Fruit fly (Drosophila melanogaster): ENCODE results near the gene spn-A.

The spn-A gene

dm6 chr3R:30084137-30084536 lies 28.3 kb upstream of the spn-A start:
- TF ChIP-seq Ets21C (GFP tag; optimal IDR thresholded peaks at IDR 0.05), result no peak
- no peak for TF ChIP-seq eg (GFP tag; IDR thresholded peaks at IDR 0.05)
- no peak for TF ChIP-seq vri (GFP tag; optimal IDR thresholded peaks at IDR 0.05)
- TF ChIP-seq CG6276 (GFP tag; optimal IDR thresholded peaks at IDR 0.05), result no peak
- no peak for TF ChIP-seq CG7368 (GFP tag; optimal IDR thresholded peaks at IDR 0.05)
- no peak for TF ChIP-seq CG3032 (tag; optimal IDR thresholded peaks at IDR 0.05)
- TF ChIP-seq CG10631 (GFP tag; optimal IDR thresholded peaks at IDR 0.05), result no peak
- no peak for TF ChIP-seq pdm3 (GFP tag; optimal IDR thresholded peaks at IDR 0.05)
- peak; percentile 0 for TF ChIP-seq Sox14 (GFP tag; optimal IDR thresholded peaks at IDR 0.05)
- TF ChIP-seq fd59A (GFP tag; optimal IDR thresholded peaks at IDR 0.05), result no peak
- peak; percentile 37 for TF ChIP-seq svp (GFP tag)
- TF ChIP-seq CG11294 (GFP tag; IDR thresholded peaks at IDR 0.05), result no peak
- no peak for TF ChIP-seq Gug (GFP tag; IDR thresholded peaks at IDR 0.05)
- peak; percentile 6 for TF ChIP-seq topi (GFP tag; optimal IDR thresholded peaks at IDR 0.05)
- TF ChIP-seq Smox (GFP tag; optimal IDR thresholded peaks at IDR 0.05), result peak; percentile 15
- no peak for TF ChIP-seq CG9139 (GFP tag; optimal IDR thresholded peaks at IDR 0.05)
- no peak for TF ChIP-seq CG11902 (GFP tag; optimal IDR thresholded peaks at IDR 0.05)
- no peak for TF ChIP-seq achi (GFP tag; optimal IDR thresholded peaks at IDR 0.05)
- TF ChIP-seq CG6808 (GFP tag; optimal IDR thresholded peaks at IDR 0.05), result no peak
- TF ChIP-seq CG15336 (GFP tag; IDR thresholded peaks at IDR 0.05), result no peak
- TF ChIP-seq CG34406 (GFP tag; optimal IDR thresholded peaks at IDR 0.05), result no peak
- TF ChIP-seq CG6854 (GFP tag; optimal IDR thresholded peaks at IDR 0.05), result no peak
- no peak for TF ChIP-seq CG6163 (GFP tag; IDR thresholded peaks at IDR 0.05)
- TF ChIP-seq Blimp-1 (GFP tag; optimal IDR thresholded peaks at IDR 0.05), result no peak
- no peak for TF ChIP-seq ss (GFP tag; optimal IDR thresholded peaks at IDR 0.05)
- no peak for TF ChIP-seq Sox15 (GFP tag; optimal IDR thresholded peaks at IDR 0.05)
- TF ChIP-seq Hr39 (GFP tag; optimal IDR thresholded peaks at IDR 0.05), result peak; percentile 6
- TF ChIP-seq CG3919 (GFP tag; optimal IDR thresholded peaks at IDR 0.05), result no peak
- TF ChIP-seq Eip75B (GFP tag; optimal IDR thresholded peaks at IDR 0.05), result no peak
- TF ChIP-seq CG4318 (GFP tag; optimal IDR thresholded peaks at IDR 0.05), result no peak
- no peak for TF ChIP-seq spab (GFP tag; optimal IDR thresholded peaks at IDR 0.05)
- TF ChIP-seq Hr38 (GFP tag; optimal IDR thresholded peaks at IDR 0.05), result no peak
- no peak for TF ChIP-seq CG16779 (tag; optimal IDR thresholded peaks at IDR 0.05)
- peak; percentile 58 for TF ChIP-seq Eip78C (GFP tag)
- no peak for TF ChIP-seq Eip93F (GFP tag; optimal IDR thresholded peaks at IDR 0.05)
- no peak for TF ChIP-seq CG1621 (tag; optimal IDR thresholded peaks at IDR 0.05)
- no peak for TF ChIP-seq salr (GFP tag; optimal IDR thresholded peaks at IDR 0.05)
- TF ChIP-seq CG31627 (GFP tag; optimal IDR thresholded peaks at IDR 0.05), result peak; percentile 4
- TF ChIP-seq Hr4 (GFP tag; optimal IDR thresholded peaks at IDR 0.05), result peak; percentile 3
- TF ChIP-seq cyc (GFP tag; optimal IDR thresholded peaks at IDR 0.05), result no peak
- TF ChIP-seq CG8632 (GFP tag; optimal IDR thresholded peaks at IDR 0.05), result no peak
- peak; percentile 26 for TF ChIP-seq esn (GFP tag; optimal IDR thresholded peaks at IDR 0.05)
- TF ChIP-seq Sox102F (GFP tag; optimal IDR thresholded peaks at IDR 0.05), result no peak
- no peak for TF ChIP-seq CG11762 (GFP tag; optimal IDR thresholded peaks at IDR 0.05; ENCODE audit: insufficient read depth)
- no peak for TF ChIP-seq CG8119 (GFP tag; IDR thresholded peaks at IDR 0.05)
- TF ChIP-seq acj6 (GFP tag; optimal IDR thresholded peaks at IDR 0.05), result no peak
- TF ChIP-seq dsx (GFP tag; optimal IDR thresholded peaks at IDR 0.05; ENCODE audit: poor library complexity, severe bottlenecking), result no peak
- no peak for TF ChIP-seq OdsH (GFP tag; optimal IDR thresholded peaks at IDR 0.05)
- no peak for TF ChIP-seq Lpt (GFP tag; optimal IDR thresholded peaks at IDR 0.05)
- TF ChIP-seq fd85E (GFP tag; optimal IDR thresholded peaks at IDR 0.05), result no peak
